Comparison of ENCODE assay signal across 1 fruit fly cellular context in genomic region chr3R:6672303-6673007, dm6.
A peak's percentile ranks its signal among the peaks of the same experiment; 100 is the strongest.
TF ChIP-seq lines count a peak whose summit lies in the region.

No protein-coding gene starts in this region.

TF ChIP-seq in whole organism, embryonic, 481 proteins besides CTCF, POLR2A, EP300 and RAD21 (continued from another document):
- TF ChIP-seq inv (GFP tag; IDR thresholded peaks at IDR 0.05; lab: Robert Waterston, UW; ENCODE audit: partially characterized antibody) (peak; percentile 47; the same call in 1 of the 2 replicates), ci (GFP tag; IDR thresholded peaks at IDR 0.05; lab: Robert Waterston, UW) (peak; percentile 50; the same call in 1 of the 3 replicates), Mrtf (GFP tag; IDR thresholded peaks at IDR 0.05; lab: Robert Waterston, UW) (no peak), Side (GFP tag; optimal IDR thresholded peaks at IDR 0.05; lab: Kevin White, UChicago) (no peak), Dp (GFP tag; optimal IDR thresholded peaks at IDR 0.05; lab: Kevin White, UChicago) (no peak), CG8765 (GFP tag; IDR thresholded peaks at IDR 0.05; lab: Robert Waterston, UW) (no peak), nmo (GFP tag; optimal IDR thresholded peaks at IDR 0.05; lab: Kevin White, UChicago) (peak; percentile 29), knrl (GFP tag; IDR thresholded peaks at IDR 0.05; lab: Robert Waterston, UW; ENCODE audit: partially characterized antibody) (peak; percentile 34; the same call in 2 of the 3 replicates), nerfin-2 (GFP tag; IDR thresholded peaks at IDR 0.05; lab: Robert Waterston, UW; ENCODE audit: partially characterized antibody) (peak; percentile 45; the same call in 1 of the 2 replicates), CG16815 (GFP tag; optimal IDR thresholded peaks at IDR 0.05; lab: Kevin White, UChicago) (peak; percentile 4), run (tag; optimal IDR thresholded peaks at IDR 0.05; lab: Kevin White, UChicago) (no peak), unc-4 (GFP tag; IDR thresholded peaks at IDR 0.05; lab: Robert Waterston, UW; ENCODE audit: partially characterized antibody) (0 out of 2 replicates have a peak, but pooled peaks have one; percentile 26), chif (GFP tag; optimal IDR thresholded peaks at IDR 0.05; lab: Kevin White, UChicago) (peak in 1 of 2 experiments; percentile 4), sd (tag; optimal IDR thresholded peaks at IDR 0.05; lab: Kevin White, UChicago) (peak; percentile 89), CG2199 (GFP tag; IDR thresholded peaks at IDR 0.05; lab: Robert Waterston, UW) (0 out of 3 replicates have a peak, but pooled peaks have one; percentile 68), CG16813 (GFP tag; IDR thresholded peaks at IDR 0.05; lab: Robert Waterston, UW; ENCODE audit: partially characterized antibody) (peak; percentile 74), BEAF-32 (GFP tag; optimal IDR thresholded peaks at IDR 0.05; lab: Kevin White, UChicago) (peak; percentile 50), CG10979 (tag; optimal IDR thresholded peaks at IDR 0.05; lab: Kevin White, UChicago) (peak; percentile 31), luna (GFP tag; optimal IDR thresholded peaks at IDR 0.05; lab: Kevin White, UChicago) (no peak), vnd (GFP tag; IDR thresholded peaks at IDR 0.05; lab: Robert Waterston, UW; ENCODE audit: partially characterized antibody) (0 out of 3 replicates have a peak, but pooled peaks have one; percentile 51), E2f1 (GFP tag; IDR thresholded peaks at IDR 0.05; lab: Robert Waterston, UW) (no peak), Poxn (GFP tag; IDR thresholded peaks at IDR 0.05; lab: Robert Waterston, UW) (no peak), CG31388 (GFP tag; optimal IDR thresholded peaks at IDR 0.05; lab: Kevin White, UChicago) (no peak), insv (GFP tag; optimal IDR thresholded peaks at IDR 0.05; lab: Kevin White, UChicago) (no peak), CG9437 (GFP tag; optimal IDR thresholded peaks at IDR 0.05; lab: Kevin White, UChicago) (peak; percentile 5), D19B (GFP tag; optimal IDR thresholded peaks at IDR 0.05; lab: Kevin White, UChicago) (peak; percentile 10), CG4328 (GFP tag; optimal IDR thresholded peaks at IDR 0.05; lab: Kevin White, UChicago) (no peak), CG10431 (GFP tag; optimal IDR thresholded peaks at IDR 0.05; lab: Kevin White, UChicago) (no peak), prd (optimal IDR thresholded peaks at IDR 0.05; lab: Kevin White, UChicago) (no peak), prd (GFP tag; IDR thresholded peaks at IDR 0.05; lab: Robert Waterston, UW) (0 out of 3 replicates have a peak, but pooled peaks have one; percentile 23), CG14710 (tag; optimal IDR thresholded peaks at IDR 0.05; lab: Kevin White, UChicago) (peak; percentile 28), sqz (GFP tag; optimal IDR thresholded peaks at IDR 0.05; lab: Kevin White, UChicago) (no peak), CG4424 (GFP tag; optimal IDR thresholded peaks at IDR 0.05; lab: Kevin White, UChicago) (peak; percentile 30), gem (tag; optimal IDR thresholded peaks at IDR 0.05; lab: Kevin White, UChicago) (peak; percentile 21), CG6791 (GFP tag; IDR thresholded peaks at IDR 0.05; lab: Robert Waterston, UW; ENCODE audit: partially characterized antibody) (peak; percentile 72), CG5180 (GFP tag; optimal IDR thresholded peaks at IDR 0.05; lab: Kevin White, UChicago) (peak; percentile 78), onecut (GFP tag; IDR thresholded peaks at IDR 0.05; lab: Robert Waterston, UW) (no peak), CG18262 (tag; optimal IDR thresholded peaks at IDR 0.05; lab: Kevin White, UChicago) (peak; percentile 63)
